Fruit fly (Drosophila melanogaster) whole organism, wandering third instar larva: ENCODE measurements around the gene upd1.

Experiments used
- CG32264 ChIP-seq: fragments of 200-800 bp; sonication (Bioruptor generic); optimal IDR thresholded peaks from 2 replicates; lab custom pipeline; 2016; ENCODE audit warnings: missing biosample characterization, missing genetic modification characterization
- CG9705 ChIP-seq: fragments of 200-800 bp; sonication (Bioruptor generic); optimal IDR thresholded peaks from 2 replicates; lab custom pipeline; 2018; ENCODE audit warnings: missing biosample characterization, mild to moderate bottlenecking, missing genetic modification characterization
- Dfd ChIP-seq: fragments of >200 bp; optimal IDR thresholded peaks from 2 replicates; lab custom pipeline; 2017; ENCODE audit warnings: missing biosample characterization, missing genetic modification characterization
- Dif ChIP-seq: fragments of 200-275, 200-300 bp; sonication (Bioruptor generic); optimal IDR thresholded peaks from 2 replicates; lab custom pipeline; 2018; ENCODE audit warnings: missing biosample characterization, missing genetic modification characterization; ENCODE audit not compliant: partially characterized antibody
- GATAd ChIP-seq: sonication (Bioruptor generic); optimal IDR thresholded peaks from 2 replicates; lab custom pipeline; 2016; ENCODE audit warnings: missing biosample characterization, missing genetic modification characterization
- HLH106 ChIP-seq: fragments of 200-800 bp; optimal IDR thresholded peaks from 3 replicates; lab custom pipeline; 2019; ENCODE audit warnings: missing biosample characterization, mild to moderate bottlenecking, missing genetic modification characterization, moderate library complexity
- Hnf4 ChIP-seq: fragments of 200-800 bp; sonication (Bioruptor generic); optimal IDR thresholded peaks from 2 replicates; lab custom pipeline; 2016; ENCODE audit warnings: missing biosample characterization, mild to moderate bottlenecking, missing genetic modification characterization
- Hr78 ChIP-seq: fragments of >200 bp; optimal IDR thresholded peaks from 2 replicates; lab custom pipeline; 2017; ENCODE audit warnings: missing biosample characterization, missing genetic modification characterization
- Hr83 ChIP-seq: fragments of 200-300 bp; sonication (Bioruptor generic); optimal IDR thresholded peaks from 2 replicates; lab custom pipeline; 2016; ENCODE audit warnings: missing biosample characterization, mild to moderate bottlenecking, missing genetic modification characterization, moderate library complexity; ENCODE audit not compliant: poor library complexity, severe bottlenecking
- Jra ChIP-seq: sonication (Bioruptor generic); optimal IDR thresholded peaks from 2 replicates; lab custom pipeline; 2016; ENCODE audit warnings: missing biosample characterization, missing genetic modification characterization
- Myc ChIP-seq: fragments of >200 bp; optimal IDR thresholded peaks from 2 replicates; lab custom pipeline; 2017
- N ChIP-seq: fragments of >200 bp; optimal IDR thresholded peaks from 2 replicates; lab custom pipeline; 2018; ENCODE audit warnings: missing biosample characterization, missing external identifiers, missing genetic modification characterization
- OdsH ChIP-seq: fragments of 200-800 bp; sonication (Bioruptor generic); optimal IDR thresholded peaks from 2 replicates; lab custom pipeline; 2016; ENCODE audit warnings: missing biosample characterization, mild to moderate bottlenecking, missing genetic modification characterization
- Rel ChIP-seq, 2 experiments: fragments of 200-800 bp; sonication (Bioruptor generic) in 1 of 2; optimal IDR thresholded peaks; 2 replicates in 1 of 2; 3 replicates in 1 of 2; lab custom pipeline; 2016 to 2019; ENCODE audit warnings: mild to moderate bottlenecking in 2 of 2, missing biosample characterization in 2 of 2, missing genetic modification characterization in 2 of 2, moderate library complexity in 1 of 2
- Sp1 ChIP-seq: fragments of 200-800 bp; sonication (Bioruptor generic); optimal IDR thresholded peaks from 3 replicates; lab custom pipeline; 2019; ENCODE audit warnings: missing biosample characterization, mild to moderate bottlenecking, missing genetic modification characterization, moderate library complexity
- Vsx2 ChIP-seq: fragments of 200-300, 225-300 bp; sonication (Bioruptor generic); optimal IDR thresholded peaks from 2 replicates; lab custom pipeline; 2018; ENCODE audit warnings: missing biosample characterization, missing genetic modification characterization; ENCODE audit not compliant: partially characterized antibody
- br ChIP-seq: fragments of 200-800 bp; sonication (Bioruptor generic); optimal IDR thresholded peaks from 2 replicates; lab custom pipeline; 2016; ENCODE audit warnings: missing biosample characterization, missing genetic modification characterization
- brk ChIP-seq: fragments of 200-800 bp; sonication (Bioruptor generic); optimal IDR thresholded peaks from 2 replicates; lab custom pipeline; 2016; ENCODE audit warnings: missing biosample characterization, mild to moderate bottlenecking, missing genetic modification characterization
- dl ChIP-seq, 2 experiments: fragments of 175-275, 200-275 bp in 1 of 2; fragments of 200-275 bp in 1 of 2; sonication (Bioruptor generic); optimal IDR thresholded peaks; lab custom pipeline; 2018; ENCODE audit warnings: mild to moderate bottlenecking in 2 of 2, missing biosample characterization in 2 of 2, missing genetic modification characterization in 2 of 2, moderate library complexity in 2 of 2; ENCODE audit not compliant: partially characterized antibody in 2 of 2, insufficient read depth in 1 of 2
- dmrt93B ChIP-seq: fragments of 200-800 bp; sonication (Bioruptor generic); optimal IDR thresholded peaks from 2 replicates; lab custom pipeline; 2018; ENCODE audit warnings: missing biosample characterization, mild to moderate bottlenecking, missing genetic modification characterization
- dsf ChIP-seq: sonication (Bioruptor generic); optimal IDR thresholded peaks from 2 replicates; lab custom pipeline; 2016; ENCODE audit warnings: missing biosample characterization, missing genetic modification characterization, borderline replicate concordance
- ey ChIP-seq: fragments of 200-800 bp; sonication (Bioruptor generic); optimal IDR thresholded peaks from 2 replicates; lab custom pipeline; 2016; ENCODE audit warnings: missing biosample characterization, missing genetic modification characterization
- foxo ChIP-seq, 2 experiments: fragments of 200-800 bp; sonication (Bioruptor generic); optimal IDR thresholded peaks; 2 replicates in 1 of 2; 3 replicates in 1 of 2; lab custom pipeline; 2016 to 2017; ENCODE audit warnings: missing biosample characterization in 2 of 2, missing genetic modification characterization in 2 of 2
- fru ChIP-seq: fragments of 200-800 bp; sonication (Bioruptor generic); optimal IDR thresholded peaks from 3 replicates; lab custom pipeline; 2016; ENCODE audit warnings: missing biosample characterization, mild to moderate bottlenecking, missing genetic modification characterization
- h ChIP-seq: fragments of 200-800 bp; sonication (Bioruptor generic); optimal IDR thresholded peaks from 3 replicates; lab custom pipeline; 2016; ENCODE audit warnings: missing biosample characterization, mild to moderate bottlenecking, missing genetic modification characterization
- jim ChIP-seq: fragments of 175-275, 200-325 bp; sonication (Bioruptor generic); optimal IDR thresholded peaks from 2 replicates; lab custom pipeline; 2016; ENCODE audit warnings: missing biosample characterization, mild to moderate bottlenecking, missing genetic modification characterization
- lola ChIP-seq: fragments of >200 bp; optimal IDR thresholded peaks from 2 replicates; lab custom pipeline; 2017; ENCODE audit warnings: missing biosample characterization, missing genetic modification characterization
- pan ChIP-seq: fragments of >200 bp; optimal IDR thresholded peaks from 2 replicates; lab custom pipeline; 2017
- psq ChIP-seq: fragments of 200-800 bp; sonication (Bioruptor generic); optimal IDR thresholded peaks from 3 replicates; lab custom pipeline; 2017; ENCODE audit warnings: missing biosample characterization, mild to moderate bottlenecking, missing genetic modification characterization, moderate library complexity
- rgr ChIP-seq: fragments of 200-800 bp; sonication (Bioruptor generic); optimal IDR thresholded peaks from 3 replicates; lab custom pipeline; 2016; ENCODE audit warnings: missing biosample characterization, mild to moderate bottlenecking, missing genetic modification characterization
- sage ChIP-seq: fragments of 200-800 bp; sonication (Bioruptor generic); optimal IDR thresholded peaks from 2 replicates; lab custom pipeline; 2016; ENCODE audit warnings: missing biosample characterization, mild to moderate bottlenecking, missing genetic modification characterization
- sv ChIP-seq: fragments of 200-800 bp; sonication (Bioruptor generic); optimal IDR thresholded peaks from 3 replicates; lab custom pipeline; 2016; ENCODE audit warnings: missing biosample characterization, missing genetic modification characterization
- tai ChIP-seq: sonication (Bioruptor generic); optimal IDR thresholded peaks from 2 replicates; lab custom pipeline; 2016; ENCODE audit warnings: missing biosample characterization, missing genetic modification characterization
- woc ChIP-seq: sonication (Bioruptor generic); optimal IDR thresholded peaks from 2 replicates; lab custom pipeline; 2016; ENCODE audit warnings: missing biosample characterization, mild to moderate bottlenecking, missing genetic modification characterization

The upd1 gene

DNA sequence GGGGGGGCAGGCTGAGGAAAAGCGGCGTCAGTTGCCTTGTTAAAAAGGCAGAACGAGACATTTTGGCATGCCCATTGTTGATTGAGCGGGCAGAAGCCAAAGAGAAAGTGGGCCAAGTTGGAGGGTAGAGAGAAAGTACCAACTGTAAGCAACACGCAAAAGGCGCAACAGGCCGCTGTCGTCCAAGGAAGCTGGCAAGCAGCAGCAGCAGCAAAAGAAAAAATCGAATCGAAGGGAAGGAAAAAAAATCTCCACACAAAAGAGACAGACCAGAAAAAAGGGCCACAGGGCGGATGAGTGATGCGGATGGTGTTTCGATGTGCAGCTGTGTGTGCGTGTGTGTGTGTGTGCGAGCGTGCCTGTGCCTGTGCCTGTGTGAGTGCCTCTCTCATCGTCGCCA is 38.5 kb upstream of the upd1 start:
- no peak for TF ChIP-seq ey (GFP tag; lab: Kevin White, UChicago)
- TF ChIP-seq jim (GFP tag; lab: Kevin White, UChicago) = no peak
- TF ChIP-seq rgr (GFP tag; lab: Kevin White, UChicago) = no peak
- TF ChIP-seq, all 38 proteins: peak for 0

DNA sequence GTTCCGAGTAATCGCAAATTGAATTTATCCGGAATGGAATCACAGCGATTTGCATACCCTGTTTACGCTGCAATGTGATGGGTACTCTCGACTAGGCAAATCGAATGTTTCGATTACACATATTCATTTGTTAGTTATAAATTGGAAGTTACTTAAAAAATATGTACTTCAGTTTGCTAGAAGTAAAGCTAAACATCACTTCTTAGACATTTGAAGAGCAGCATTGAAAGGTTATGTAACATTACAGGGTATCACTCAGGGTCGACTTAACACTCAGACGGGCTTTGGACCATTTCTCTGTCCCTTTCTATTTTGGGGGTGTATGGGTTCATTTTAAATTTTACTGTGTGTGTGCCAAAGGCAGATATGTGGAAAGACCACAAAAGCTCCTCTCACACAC is 31.9 kb upstream of the upd1 start:
- TF ChIP-seq br (GFP tag; lab: Kevin White, UChicago) (no peak), Hr83 (no peak), dmrt93B (GFP tag; lab: Kevin White, UChicago) (no peak), CG9705 (GFP tag; lab: Kevin White, UChicago) (no peak), HLH106 (tag; lab: Kevin White, UChicago) (no peak), tai (no peak), N (GFP tag; lab: Kevin White, UChicago) (no peak), rgr (GFP tag; lab: Kevin White, UChicago) (no peak), sv (GFP tag; lab: Kevin White, UChicago) (no peak), Vsx2 (GFP tag; lab: Kevin White, UChicago) (no peak), sage (GFP tag; lab: Kevin White, UChicago) (no peak), GATAd (GFP tag; lab: Kevin White, UChicago) (no peak), Myc (lab: Kevin White, UChicago) (no peak), CG32264 (GFP tag; lab: Kevin White, UChicago) (no peak), OdsH (GFP tag; lab: Kevin White, UChicago) (no peak), jim (GFP tag; lab: Kevin White, UChicago) (no peak), Dif (no peak)

DNA sequence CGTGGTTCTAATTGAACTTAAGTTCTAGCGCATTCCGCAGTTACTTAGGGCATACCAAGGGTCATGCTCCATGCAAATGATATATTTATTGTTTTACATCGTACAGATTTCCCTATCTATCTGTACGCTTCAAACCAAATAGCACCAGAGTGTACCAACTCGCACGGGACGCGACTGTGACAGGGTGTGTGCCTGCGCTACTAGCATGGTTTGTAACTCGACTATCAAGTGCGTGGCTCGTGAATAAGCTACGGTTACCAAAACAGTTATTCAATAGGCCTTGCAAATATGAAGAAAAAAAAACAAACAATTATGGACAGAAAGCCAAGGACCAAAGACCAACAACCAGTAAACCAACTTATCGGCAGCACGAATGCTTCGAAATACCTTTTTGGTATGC is 12.3 kb upstream of the upd1 start:
- no peak for TF ChIP-seq HLH106 (tag; lab: Kevin White, UChicago)
- no peak for TF ChIP-seq foxo (GFP tag; optimal IDR thresholded peaks at IDR 0.05; lab: Kevin White, UChicago)
- no peak for TF ChIP-seq fru
- no peak for TF ChIP-seq pan
- no peak for TF ChIP-seq Jra (GFP tag; lab: Kevin White, UChicago)
- no peak for TF ChIP-seq CG32264 (GFP tag; lab: Kevin White, UChicago)
- no peak for TF ChIP-seq br (GFP tag; lab: Kevin White, UChicago)
- no peak for TF ChIP-seq psq (GFP tag; lab: Kevin White, UChicago)
- TF ChIP-seq sv (GFP tag; lab: Kevin White, UChicago) = no peak
- no peak for TF ChIP-seq woc (GFP tag; lab: Kevin White, UChicago)

DNA sequence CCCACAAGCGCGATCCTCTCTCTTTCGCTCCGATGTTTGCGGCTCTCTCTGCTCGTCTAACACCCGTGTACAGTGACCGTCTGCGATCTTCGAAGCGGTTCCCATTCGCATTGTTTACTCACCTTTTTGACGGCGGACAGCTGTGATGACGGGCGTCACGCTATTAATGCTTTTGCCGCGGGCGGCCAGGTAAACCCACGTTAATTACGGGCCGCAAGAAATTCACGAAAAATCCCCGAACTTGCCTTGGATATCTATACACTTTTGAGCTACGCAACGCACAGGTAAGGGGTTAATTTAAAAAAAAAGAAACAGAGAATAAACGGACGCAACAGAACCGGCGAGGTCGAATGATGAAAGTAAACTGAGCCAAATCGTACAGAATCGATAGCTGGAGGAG is 11.7 kb upstream of the upd1 start, which contains the start of gene CG6023:
Gene CG6023 (minus strand): TSS at position 369 of the 400 bp plus-strand sequence.
- TF ChIP-seq Rel (GFP tag; optimal IDR thresholded peaks at IDR 0.05; lab: Kevin White, UChicago) (no peak), Rel (tag; optimal IDR thresholded peaks at IDR 0.05; lab: Kevin White, UChicago) (peak; percentile 88), fru (no peak), Dif (no peak), pan (no peak), Dfd (GFP tag; lab: Kevin White, UChicago) (no peak)
- TF ChIP-seq, all 38 proteins: peak for 1

DNA sequence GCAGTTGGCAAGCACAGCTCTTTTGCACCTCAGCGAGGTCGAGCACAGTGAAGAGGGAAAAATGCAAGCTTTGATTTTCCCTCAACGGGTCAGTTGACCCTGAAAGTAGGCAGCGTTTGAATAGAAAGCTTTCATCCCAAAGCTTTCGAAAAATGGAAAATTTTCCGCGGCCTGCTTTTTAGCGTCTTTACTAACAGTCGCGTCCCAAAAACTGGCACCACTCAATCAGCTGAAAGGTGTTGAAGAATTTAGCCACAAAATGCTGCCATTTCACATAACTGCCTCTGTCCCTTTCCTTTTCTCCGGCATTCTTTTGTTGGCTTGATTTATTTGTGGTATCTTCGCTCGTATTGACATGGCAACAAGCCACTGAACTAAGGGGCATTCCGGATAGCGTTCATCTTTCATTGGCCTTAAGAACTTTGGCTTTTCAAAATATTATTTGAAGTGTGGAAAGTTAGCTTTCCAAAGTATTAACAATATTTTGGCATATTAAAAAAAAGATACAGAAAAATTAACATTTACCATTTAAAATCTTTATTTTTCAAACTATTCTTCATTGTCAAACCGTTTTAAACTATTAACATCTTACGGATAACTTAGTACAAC is 10.9 kb upstream of the upd1 start:
- TF ChIP-seq sage (GFP tag; lab: Kevin White, UChicago) = no peak
- TF ChIP-seq OdsH (GFP tag; lab: Kevin White, UChicago) = no peak
- no peak for TF ChIP-seq Dfd (GFP tag; lab: Kevin White, UChicago)
- TF ChIP-seq Hr78 (GFP tag; lab: Kevin White, UChicago) = no peak
- TF ChIP-seq CG9705 (GFP tag; lab: Kevin White, UChicago) = no peak
- TF ChIP-seq GATAd (GFP tag; lab: Kevin White, UChicago) = no peak
- no peak for TF ChIP-seq sv (GFP tag; lab: Kevin White, UChicago)
- peak; percentile 42 for TF ChIP-seq N (GFP tag; lab: Kevin White, UChicago)
- TF ChIP-seq ey (GFP tag; lab: Kevin White, UChicago) = peak; percentile 57
- TF ChIP-seq Sp1 = peak; percentile 12
- TF ChIP-seq Hnf4 = peak; percentile 34
- TF ChIP-seq psq (GFP tag; lab: Kevin White, UChicago) = peak; percentile 6
- TF ChIP-seq h = peak; percentile 3
- no peak for TF ChIP-seq dmrt93B (GFP tag; lab: Kevin White, UChicago)
- TF ChIP-seq brk (GFP tag; lab: Kevin White, UChicago) = no peak
- TF ChIP-seq dl (GFP tag; optimal IDR thresholded peaks at IDR 0.05; lab: Kevin White, UChicago; ENCODE audit: insufficient read depth in 1 of 2, partially characterized antibody in 2 of 2) = no peak
- no peak for TF ChIP-seq lola (GFP tag; lab: Kevin White, UChicago)
- peak in 1 of 2 experiments; percentile 5 for TF ChIP-seq foxo (GFP tag; optimal IDR thresholded peaks at IDR 0.05; lab: Kevin White, UChicago)
- peak; percentile 77 for TF ChIP-seq Myc (lab: Kevin White, UChicago)
- TF ChIP-seq dsf (GFP tag; lab: Kevin White, UChicago) = no peak
- TF ChIP-seq rgr (GFP tag; lab: Kevin White, UChicago) = peak; percentile 28
- no peak for TF ChIP-seq HLH106 (tag; lab: Kevin White, UChicago)
- TF ChIP-seq, all 38 proteins: peak for 9
